Fruit fly (Drosophila melanogaster) whole organism, prepupa: ENCODE measurements around the gene EMC4.
A peak's percentile ranks its signal among the peaks of the same experiment; 100 is the strongest.

ENCODE experiments used
- CG11294 ChIP-seq: fragments of 200-800 bp; sonication (Bioruptor generic); IDR thresholded peaks from 2 replicates; pipeline ENCODE4 v1.3.6; 2022; ENCODE audit warnings: missing biosample characterization, missing genetic modification characterization
- CG1621 ChIP-seq: fragments of 200-800 bp; sonication (Bioruptor generic); optimal IDR thresholded peaks from 3 replicates; lab custom pipeline; 2018; ENCODE audit warnings: missing biosample characterization, mild to moderate bottlenecking, missing genetic modification characterization
- CG31627 ChIP-seq: fragments of 200-800 bp; sonication (Bioruptor generic); optimal IDR thresholded peaks from 3 replicates; lab custom pipeline; 2016; ENCODE audit warnings: missing biosample characterization, missing genetic modification characterization
- CG32006 ChIP-seq: fragments of 200-800 bp; sonication (Bioruptor generic); optimal IDR thresholded peaks from 3 replicates; lab custom pipeline; 2017; ENCODE audit warnings: missing biosample characterization, mild to moderate bottlenecking, missing genetic modification characterization
- CG3919 ChIP-seq: fragments of 200-800 bp; sonication (Bioruptor generic); optimal IDR thresholded peaks from 3 replicates; lab custom pipeline; 2016; ENCODE audit warnings: missing biosample characterization, missing genetic modification characterization
- CG6854 ChIP-seq: fragments of 200-800 bp; sonication (Bioruptor generic); optimal IDR thresholded peaks from 2 replicates; lab custom pipeline; 2017; ENCODE audit warnings: missing biosample characterization, mild to moderate bottlenecking, missing genetic modification characterization
- Eip78C ChIP-seq: fragments of 200-800 bp; sonication (Bioruptor generic); peaks from one replicate; lab custom pipeline; 2016; ENCODE audit warnings: missing biosample characterization, missing genetic modification characterization
- Gug ChIP-seq: fragments of 200-800 bp; sonication (Bioruptor generic); IDR thresholded peaks from 2 replicates; pipeline ENCODE4 v1.3.6; 2022; ENCODE audit warnings: missing biosample characterization, missing genetic modification characterization
- Sox102F ChIP-seq: fragments of 200-800 bp; sonication (Bioruptor generic); optimal IDR thresholded peaks from 2 replicates; lab custom pipeline; 2016; ENCODE audit warnings: missing biosample characterization, mild to moderate bottlenecking, missing genetic modification characterization
- fd59A ChIP-seq: fragments of 200-800 bp; sonication (Bioruptor generic); optimal IDR thresholded peaks from 2 replicates; lab custom pipeline; 2017; ENCODE audit warnings: missing biosample characterization, mild to moderate bottlenecking, missing genetic modification characterization, missing genetic modification reagents
- net ChIP-seq: fragments of 200-800 bp; sonication (Bioruptor generic); optimal IDR thresholded peaks from 3 replicates; lab custom pipeline; 2016; ENCODE audit warnings: missing biosample characterization, missing genetic modification characterization
- svp ChIP-seq: fragments of 200-800 bp; sonication (Bioruptor generic); peaks from one replicate; lab custom pipeline; 2016; ENCODE audit warnings: missing biosample characterization, missing genetic modification characterization

- TF ChIP-seq Sox102F (GFP tag; lab: Kevin White, UChicago) (peak; percentile 69), CG6854 (GFP tag; lab: Kevin White, UChicago) (peak; percentile 60), CG32006 (GFP tag; lab: Kevin White, UChicago) (peak; percentile 31), CG31627 (GFP tag; lab: Kevin White, UChicago) (no peak), CG3919 (peak; percentile 41), svp (no peak), net (GFP tag; lab: Kevin White, UChicago) (peak; percentile 58), Gug (no peak), CG1621 (no peak), fd59A (GFP tag; lab: Kevin White, UChicago) (no peak), CG11294 (GFP tag; lab: Robert Waterston, UW) (no peak), Eip78C (GFP tag; lab: Kevin White, UChicago) (peak; percentile 81)
These were observed 43.3 kb downstream of the EMC4 start for dm6 chr3L:22824668-22825192.
